Worm (Caenorhabditis elegans): ENCODE data around the gene F58F6.5.

- TF ChIP-seq dve-1 (tag; optimal IDR thresholded peaks at IDR 0.05; ENCODE audit: insufficient read depth) (no peak), spr-3 (GFP tag; optimal IDR thresholded peaks at IDR 0.05) (no peak), nhr-10 (tag; optimal IDR thresholded peaks at IDR 0.05) (no peak), skn-1 (tag; optimal IDR thresholded peaks at IDR 0.05) (no peak), ces-1 (GFP tag; optimal IDR thresholded peaks at IDR 0.05) (no peak), ama-1 (optimal IDR thresholded peaks at IDR 0.05) (no peak)
These were observed 38.3 kb downstream of the F58F6.5 start for ce11 chrIV:1381596-1382274.

Measured in whole organism, L4 larva.